Fruit fly (Drosophila melanogaster) S2 (cell line): ENCODE results near the gene CG13855.

ENCODE experiments used
- CG8478 ChIP-seq: fragments of >200 bp; optimal IDR thresholded peaks from 2 replicates; lab custom pipeline; 2018
- CTCF ChIP-seq, 2 experiments: fragments of >200 bp; optimal IDR thresholded peaks; 2 replicates each; lab custom pipeline; 2018

dm6 chr3R:22368777-22369214 is 36.9 kb upstream of the CG13855 start:
- TF ChIP-seq CTCF (optimal IDR thresholded peaks at IDR 0.05; lab: Kevin White, UChicago) (no peak), CG8478 (lab: Kevin White, UChicago) (no peak)
